Fruit fly (Drosophila melanogaster): ENCODE data around the gene CG8774.

CG8774 gene

DNA sequence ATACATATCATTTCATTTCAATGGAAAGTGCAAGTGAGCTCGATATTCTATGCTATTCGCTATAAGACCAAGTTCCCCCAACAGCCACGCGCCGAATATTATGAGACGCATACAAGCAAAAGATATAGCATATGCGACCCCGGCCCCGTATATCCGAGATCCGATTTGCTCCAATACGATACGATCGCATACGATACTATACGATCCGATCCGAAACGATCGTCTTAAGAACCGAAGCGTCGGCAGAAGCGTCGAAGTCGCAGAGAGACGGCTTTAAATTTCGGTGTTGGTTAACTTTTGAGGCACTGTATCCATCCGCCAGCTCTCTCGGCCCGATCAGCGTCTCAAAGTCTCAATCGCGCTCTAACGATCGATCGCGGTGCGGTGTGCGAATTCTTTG lies 19.1 kb upstream of the CG8774 start, which contains the start of gene CG8630:
Gene CG8630, plus strand, starts transcription at position 303 of the 400 bp plus-strand sequence.
- TF ChIP-seq Myc (optimal IDR thresholded peaks at IDR 0.05) = no peak

DNA sequence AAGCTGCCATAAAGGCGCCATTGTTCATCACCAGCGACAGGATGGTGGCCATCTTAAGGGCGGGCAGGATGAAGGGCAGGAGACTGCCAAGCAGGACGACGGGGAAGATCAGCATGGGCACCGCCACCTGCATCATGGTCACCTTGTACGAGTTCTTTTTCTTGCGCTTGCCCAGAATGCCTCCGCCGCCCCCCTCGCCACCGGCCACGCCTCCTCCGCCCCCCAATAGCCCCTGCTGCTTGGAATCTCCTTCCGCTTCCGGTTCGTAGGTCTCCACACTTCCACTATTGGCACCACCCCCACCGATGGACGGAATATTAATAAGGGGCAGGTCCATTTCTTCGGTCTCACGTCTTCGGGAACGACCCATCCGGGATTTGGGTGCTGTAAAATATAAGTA lies 13.5 kb upstream of the CG8774 start:
- no peak for TF ChIP-seq Myc (optimal IDR thresholded peaks at IDR 0.05)
- TF ChIP-seq psq (optimal IDR thresholded peaks at IDR 0.05) = no peak
- no peak for TF ChIP-seq ttk (optimal IDR thresholded peaks at IDR 0.05)
- no peak for TF ChIP-seq insv (optimal IDR thresholded peaks at IDR 0.05)
- no peak for TF ChIP-seq Sin3A (optimal IDR thresholded peaks at IDR 0.05)
- no peak for TF ChIP-seq h (optimal IDR thresholded peaks at IDR 0.05)

DNA sequence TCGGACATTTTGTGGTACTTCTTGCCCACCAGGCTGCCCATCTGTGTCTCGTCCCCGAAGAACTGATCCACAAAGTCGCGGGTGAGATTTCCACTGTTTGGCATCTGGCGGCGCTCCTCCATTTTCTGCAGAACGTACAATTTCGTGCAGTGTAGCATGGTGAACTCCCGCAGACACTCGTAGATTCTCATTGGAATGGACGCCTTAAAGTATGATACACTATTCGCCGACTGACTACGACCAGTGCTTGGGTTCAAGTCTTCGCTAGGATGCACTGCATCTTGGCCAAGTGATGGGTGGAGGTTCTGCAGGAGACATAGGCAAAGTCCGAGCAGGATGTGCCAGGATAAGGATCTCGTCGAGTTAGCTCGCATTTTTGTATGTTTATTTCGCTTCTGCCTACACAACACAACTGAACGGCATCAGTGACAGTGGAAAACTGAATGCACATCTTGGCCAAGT lies 12.4 kb upstream of the CG8774 start, which contains the start of gene CG15888:
Gene CG15888, minus strand, starts transcription at position 412 of the 462 bp plus-strand sequence.
- TF ChIP-seq Sin3A (optimal IDR thresholded peaks at IDR 0.05) (no peak), insv (optimal IDR thresholded peaks at IDR 0.05) (no peak), ttk (optimal IDR thresholded peaks at IDR 0.05) (no peak)

DNA sequence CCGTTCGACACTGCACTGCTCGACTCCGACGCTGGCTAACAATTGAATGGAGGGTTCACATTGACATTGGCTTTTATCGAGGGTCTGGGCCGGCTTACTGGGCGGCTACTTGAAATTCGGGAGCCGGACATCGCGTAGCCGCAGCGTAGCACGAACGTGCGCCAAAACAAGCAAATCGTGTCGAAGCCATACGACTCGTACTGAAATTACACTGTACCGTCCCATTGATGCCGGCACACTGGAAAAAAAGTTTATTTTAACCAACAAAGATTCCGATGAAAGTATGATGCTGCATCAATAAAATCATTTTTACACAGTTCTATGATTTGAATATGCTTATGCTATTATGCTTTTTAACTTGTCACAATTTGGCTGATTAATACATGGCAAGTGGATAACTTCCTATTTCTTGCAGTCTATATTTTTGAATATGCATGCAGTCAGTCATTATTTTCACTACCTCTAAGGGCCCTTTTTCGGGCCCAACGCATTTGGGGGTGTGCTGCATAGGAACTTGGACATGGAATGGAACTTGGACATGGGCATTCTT lies 9.7 kb upstream of the CG8774 start, which contains the start of gene apn:
Gene apn, minus strand, starts transcription at position 51 of the 550 bp plus-strand sequence.
- no peak for TF ChIP-seq ttk (optimal IDR thresholded peaks at IDR 0.05)
- no peak for TF ChIP-seq insv (optimal IDR thresholded peaks at IDR 0.05)
- TF ChIP-seq h (optimal IDR thresholded peaks at IDR 0.05) = no peak
- TF ChIP-seq Myc (optimal IDR thresholded peaks at IDR 0.05) = no peak
- no peak for TF ChIP-seq Sin3A (optimal IDR thresholded peaks at IDR 0.05)
- TF ChIP-seq psq (optimal IDR thresholded peaks at IDR 0.05) = no peak

dm6 chr3R:13290329-13290728 lies 8.2 kb upstream of the CG8774 start, which contains the start of gene Osi22:
Gene Osi22, plus strand, starts transcription at chr3R:13290629.
- TF ChIP-seq Sin3A (optimal IDR thresholded peaks at IDR 0.05) (no peak), ttk (optimal IDR thresholded peaks at IDR 0.05) (no peak), psq (optimal IDR thresholded peaks at IDR 0.05) (no peak), insv (optimal IDR thresholded peaks at IDR 0.05) (no peak), h (optimal IDR thresholded peaks at IDR 0.05) (no peak), Myc (optimal IDR thresholded peaks at IDR 0.05) (no peak)

dm6 chr3R:13293148-13293756 lies 5.3 kb upstream of the CG8774 start, which contains the start of gene wntD:
Gene wntD, minus strand, starts transcription at chr3R:13293198.
- no peak for TF ChIP-seq Sin3A (optimal IDR thresholded peaks at IDR 0.05)
- TF ChIP-seq h (optimal IDR thresholded peaks at IDR 0.05) = no peak
- TF ChIP-seq ttk (optimal IDR thresholded peaks at IDR 0.05) = no peak
- no peak for TF ChIP-seq Myc (optimal IDR thresholded peaks at IDR 0.05)
- no peak for TF ChIP-seq psq (optimal IDR thresholded peaks at IDR 0.05)
- no peak for TF ChIP-seq insv (optimal IDR thresholded peaks at IDR 0.05)

- TF ChIP-seq insv (optimal IDR thresholded peaks at IDR 0.05) (no peak), h (optimal IDR thresholded peaks at IDR 0.05) (no peak), psq (optimal IDR thresholded peaks at IDR 0.05) (no peak), Myc (optimal IDR thresholded peaks at IDR 0.05) (no peak), Sin3A (optimal IDR thresholded peaks at IDR 0.05) (no peak), ttk (optimal IDR thresholded peaks at IDR 0.05) (no peak)
These were observed 4.1 kb upstream of the CG8774 start, which contains the start of gene CG8773 for dm6 chr3R:13294461-13294860. Gene CG8773, plus strand, starts transcription at chr3R:13294748.

dm6 chr3R:13302348-13302747 lies 3.8 kb downstream of the CG8774 start, which contains the start of gene CG32473:
Gene CG32473, plus strand, starts transcription at chr3R:13302648.
- TF ChIP-seq insv (optimal IDR thresholded peaks at IDR 0.05) = no peak
- TF ChIP-seq Sin3A (optimal IDR thresholded peaks at IDR 0.05) = no peak
- no peak for TF ChIP-seq psq (optimal IDR thresholded peaks at IDR 0.05)
- TF ChIP-seq h (optimal IDR thresholded peaks at IDR 0.05) = no peak

dm6 chr3R:13303126-13303525 lies 4.6 kb downstream of the CG8774 start, which contains the start of gene CG43208:
Gene CG43208, plus strand, starts transcription at chr3R:13303426.
- TF ChIP-seq psq (optimal IDR thresholded peaks at IDR 0.05) = no peak
- no peak for TF ChIP-seq insv (optimal IDR thresholded peaks at IDR 0.05)
- TF ChIP-seq Myc (optimal IDR thresholded peaks at IDR 0.05) = no peak

DNA sequence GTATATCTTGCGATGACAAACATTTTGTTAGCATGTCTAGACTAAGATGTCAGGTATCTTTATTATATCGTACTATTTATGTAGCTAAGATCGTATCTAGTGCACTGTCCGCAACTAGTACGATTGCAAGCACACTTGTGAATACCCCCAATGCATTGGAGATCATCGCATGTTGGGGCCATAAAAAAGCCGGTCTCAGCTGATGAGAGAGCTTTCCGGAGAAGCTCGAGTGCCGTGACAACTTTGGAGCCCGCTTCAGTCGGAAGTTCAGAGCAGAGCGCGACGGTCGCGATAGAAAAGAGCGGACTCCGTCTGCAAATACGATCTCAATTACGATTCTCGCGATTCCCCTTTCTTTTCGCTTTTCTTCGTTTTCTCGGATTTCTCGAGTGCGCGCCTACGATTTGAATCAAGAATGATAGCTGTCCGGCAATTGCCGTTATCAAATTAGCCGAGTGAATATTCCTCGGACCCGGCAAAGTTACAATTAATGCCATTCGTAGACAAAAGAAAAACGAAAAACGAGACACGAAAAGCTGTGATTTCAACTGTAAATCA lies 6.0 kb downstream of the CG8774 start:
- TF ChIP-seq psq (optimal IDR thresholded peaks at IDR 0.05) = no peak
- no peak for TF ChIP-seq insv (optimal IDR thresholded peaks at IDR 0.05)
- no peak for TF ChIP-seq ttk (optimal IDR thresholded peaks at IDR 0.05)
- no peak for TF ChIP-seq Sin3A (optimal IDR thresholded peaks at IDR 0.05)
- TF ChIP-seq Myc (optimal IDR thresholded peaks at IDR 0.05) = no peak
- no peak for TF ChIP-seq h (optimal IDR thresholded peaks at IDR 0.05)

dm6 chr3R:13305318-13305899 lies 6.8 kb downstream of the CG8774 start:
- TF ChIP-seq insv (optimal IDR thresholded peaks at IDR 0.05) = no peak

dm6 chr3R:13306595-13306994 lies 8.0 kb downstream of the CG8774 start:
- TF ChIP-seq ttk (optimal IDR thresholded peaks at IDR 0.05) = no peak
- no peak for TF ChIP-seq h (optimal IDR thresholded peaks at IDR 0.05)
- no peak for TF ChIP-seq Myc (optimal IDR thresholded peaks at IDR 0.05)
- TF ChIP-seq Sin3A (optimal IDR thresholded peaks at IDR 0.05) = no peak
- no peak for TF ChIP-seq insv (optimal IDR thresholded peaks at IDR 0.05)
- no peak for TF ChIP-seq psq (optimal IDR thresholded peaks at IDR 0.05)

All from Kc167 (cell line).